Fruit fly (Drosophila melanogaster) whole organism, adult: ENCODE results near the gene Tg.

ENCODE experiments used
- CG11617 ChIP-seq: fragments of 200-800 bp; sonication (Bioruptor generic); optimal IDR thresholded peaks from 2 replicates; lab custom pipeline; 2017; ENCODE audit warnings: mild to moderate bottlenecking, missing biosample characterization, missing genetic modification reagents, missing genetic modification characterization
- CG12768 ChIP-seq: fragments of 200-800 bp; sonication (Bioruptor generic); optimal IDR thresholded peaks from 2 replicates; lab custom pipeline; 2017; ENCODE audit warnings: missing biosample characterization, missing genetic modification characterization, mild to moderate bottlenecking, moderate library complexity, missing genetic modification reagents
- CG14711 ChIP-seq: fragments of 200-800 bp; sonication (Bioruptor generic); optimal IDR thresholded peaks from 2 replicates; lab custom pipeline; 2018; ENCODE audit warnings: missing biosample characterization, mild to moderate bottlenecking, missing genetic modification characterization, moderate library complexity
- CG1620 ChIP-seq: fragments of 200-800 bp; sonication (Bioruptor generic); optimal IDR thresholded peaks from 2 replicates; lab custom pipeline; 2016; ENCODE audit warnings: missing biosample characterization, missing genetic modification characterization
- CG5204 ChIP-seq: fragments of 200-800 bp; sonication (Bioruptor generic); optimal IDR thresholded peaks from 2 replicates; lab custom pipeline; 2016; ENCODE audit warnings: missing biosample characterization, missing genetic modification characterization
- CG7101 ChIP-seq: fragments of 200-800 bp; sonication (Bioruptor generic); optimal IDR thresholded peaks from 2 replicates; lab custom pipeline; 2018; ENCODE audit warnings: missing biosample characterization, mild to moderate bottlenecking, missing genetic modification characterization, moderate library complexity
- Crg-1 ChIP-seq: fragments of 200-800 bp; sonication (Bioruptor generic); optimal IDR thresholded peaks from 2 replicates; lab custom pipeline; 2016; ENCODE audit warnings: missing biosample characterization, missing genetic modification characterization
- Hr96 ChIP-seq: fragments of 200-800 bp; sonication (Bioruptor generic); optimal IDR thresholded peaks from 2 replicates; lab custom pipeline; 2016; ENCODE audit warnings: missing biosample characterization, missing genetic modification characterization
- Mnt ChIP-seq: fragments of 200-800 bp; sonication (Bioruptor generic); optimal IDR thresholded peaks from 2 replicates; lab custom pipeline; 2016; ENCODE audit warnings: missing biosample characterization, mild to moderate bottlenecking, missing genetic modification characterization
- cnc ChIP-seq, 2 experiments: fragments of >200 bp; optimal IDR thresholded peaks; 2 replicates each; lab custom pipeline; 2017
- ovo ChIP-seq: fragments of 200-800 bp; sonication (Bioruptor generic); optimal IDR thresholded peaks from 2 replicates; lab custom pipeline; 2016; ENCODE audit warnings: missing biosample characterization, missing genetic modification characterization
- pad ChIP-seq: fragments of 200-800 bp; sonication (Bioruptor generic); optimal IDR thresholded peaks from 3 replicates; lab custom pipeline; 2017; ENCODE audit warnings: missing biosample characterization, missing genetic modification characterization, mild to moderate bottlenecking, moderate library complexity, missing genetic modification reagents
- tj ChIP-seq: fragments of 200-800 bp; sonication (Bioruptor generic); optimal IDR thresholded peaks from 3 replicates; lab custom pipeline; 2017; ENCODE audit warnings: missing biosample characterization, mild to moderate bottlenecking, missing genetic modification characterization, moderate library complexity

DNA sequence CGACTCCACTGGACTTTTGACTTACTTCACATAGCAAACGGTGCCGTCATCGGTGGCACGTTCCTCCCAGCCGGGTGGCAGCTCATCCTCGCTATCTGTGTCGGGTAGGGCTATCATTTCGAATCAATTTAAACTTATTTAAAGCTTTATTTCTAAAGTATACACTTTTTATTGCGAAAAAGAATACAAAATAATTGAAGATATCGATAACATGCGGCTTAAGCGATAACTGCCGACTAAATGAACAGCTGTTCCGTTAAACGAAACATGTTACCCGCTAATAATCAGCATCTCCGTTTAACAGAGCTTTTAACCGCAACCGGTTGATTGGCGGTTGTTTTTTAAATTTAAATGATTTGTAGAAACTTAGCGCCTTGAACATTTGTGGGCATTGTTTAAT is 7.1 kb upstream of the Tg start, which contains the start of gene Wwox:
- TF ChIP-seq Hr96 (GFP tag; lab: Kevin White, UChicago), result no peak
- no peak for TF ChIP-seq cnc (optimal IDR thresholded peaks at IDR 0.05; lab: Kevin White, UChicago)
- no peak for TF ChIP-seq tj (GFP tag; lab: Kevin White, UChicago)
- TF ChIP-seq CG12768 (GFP tag; lab: Kevin White, UChicago), result no peak
- no peak for TF ChIP-seq CG14711 (tag; lab: Kevin White, UChicago)
- TF ChIP-seq CG7101 (tag; lab: Kevin White, UChicago), result no peak
- no peak for TF ChIP-seq CG5204 (GFP tag; lab: Kevin White, UChicago)
- no peak for TF ChIP-seq CG11617 (GFP tag; lab: Kevin White, UChicago)
- TF ChIP-seq Crg-1 (GFP tag; lab: Kevin White, UChicago), result no peak
- TF ChIP-seq Mnt (GFP tag; lab: Kevin White, UChicago), result no peak
- TF ChIP-seq CG1620 (GFP tag; lab: Kevin White, UChicago), result no peak
- TF ChIP-seq pad (GFP tag; lab: Kevin White, UChicago), result no peak
- no peak for TF ChIP-seq ovo
